Worm (Caenorhabditis elegans) whole organism, L1 larva: Measurements from ENCODE around the gene C36E8.6.

Source experiments
- C04F5.9 ChIP-seq: sonication (generic microtip); optimal IDR thresholded peaks from 2 replicates; lab custom pipeline; 2016; ENCODE audit warnings: missing genetic modification characterization, missing compliant biosample characterization
- C16A3.4 ChIP-seq: fragments of 150-350 bp; optimal IDR thresholded peaks from 2 replicates; lab custom pipeline; 2014; ENCODE audit warnings: missing biosample characterization, missing genetic modification characterization
- C34B4.2 ChIP-seq: sonication (generic microtip); optimal IDR thresholded peaks from 2 replicates; lab custom pipeline; 2017; ENCODE audit warnings: mild to moderate bottlenecking, missing genetic modification characterization, missing compliant biosample characterization
- F16B12.6 ChIP-seq: fragments of 150-350 bp; optimal IDR thresholded peaks from 2 replicates; lab custom pipeline; 2014; ENCODE audit warnings: missing biosample characterization, missing genetic modification characterization
- aha-1 ChIP-seq: fragments of 150-350 bp; optimal IDR thresholded peaks from 2 replicates; lab custom pipeline; 2014; ENCODE audit warnings: missing biosample characterization, missing genetic modification characterization
- alr-1 ChIP-seq: fragments of 200-800 bp; sonication (Bioruptor generic); optimal IDR thresholded peaks from 2 replicates; lab custom pipeline; 2018; ENCODE audit warnings: borderline replicate concordance, mild to moderate bottlenecking, missing genetic modification characterization, missing compliant biosample characterization
- ama-1 ChIP-seq: fragments of 150-350 bp; optimal IDR thresholded peaks from 2 replicates; lab custom pipeline; 2014
- blmp-1 ChIP-seq: fragments of 150-350 bp; optimal IDR thresholded peaks from 2 replicates; lab custom pipeline; 2014; ENCODE audit warnings: missing biosample characterization, missing genetic modification characterization
- ceh-63 ChIP-seq: fragments of 200-800 bp; sonication (Bioruptor generic); optimal IDR thresholded peaks from 2 replicates; lab custom pipeline; 2018; ENCODE audit warnings: mild to moderate bottlenecking, missing genetic modification characterization, missing compliant biosample characterization
- ceh-82 ChIP-seq, 3 experiments: fragments of 150-350 bp in 1 of 3; sonication (generic microtip) in 2 of 3; optimal IDR thresholded peaks; 2 replicates each; lab custom pipeline; 2014 to 2017; ENCODE audit warnings: missing biosample characterization in 3 of 3, missing genetic modification characterization in 3 of 3
- ceh-88 ChIP-seq: fragments of 200-800 bp; sonication (Bioruptor generic); IDR thresholded peaks from 2 replicates; pipeline ENCODE4 v1.3.6; 2022; ENCODE audit warnings: missing genetic modification characterization, missing compliant biosample characterization
- ceh-90 ChIP-seq: sonication (generic microtip); optimal IDR thresholded peaks from 2 replicates; lab custom pipeline; 2016; ENCODE audit warnings: missing genetic modification characterization, missing compliant biosample characterization
- dpl-1 ChIP-seq, 3 experiments: fragments of 150-350 bp in 2 of 3; sonication (generic microtip) in 1 of 3; optimal IDR thresholded peaks; 2 replicates each; lab custom pipeline; 2014 to 2017; ENCODE audit warnings: missing biosample characterization in 3 of 3, missing genetic modification characterization in 3 of 3, missing genetic modification reagents in 3 of 3
- egl-13 ChIP-seq: sonication (generic microtip); optimal IDR thresholded peaks from 2 replicates; lab custom pipeline; 2016; ENCODE audit warnings: missing genotype, missing genetic modification reagents, missing genetic modification characterization, missing compliant biosample characterization
- egl-27 ChIP-seq, 2 experiments: fragments of 150-350 bp in 1 of 2; sonication (generic microtip); optimal IDR thresholded peaks; 3 replicates each; lab custom pipeline; 2017 to 2018; ENCODE audit warnings: missing biosample characterization in 2 of 2, missing genetic modification characterization in 2 of 2, missing genetic modification reagents in 2 of 2
- elt-2 ChIP-seq: sonication (generic microtip); optimal IDR thresholded peaks from 2 replicates; lab custom pipeline; 2016; ENCODE audit warnings: missing genetic modification characterization, mild to moderate bottlenecking, inconsistent platforms, missing compliant biosample characterization, missing genetic modification reagents
- elt-3 ChIP-seq, 6 experiments: fragments of 150-350 bp in 1 of 6; sonication (generic microtip); optimal IDR thresholded peaks; 2 replicates each; lab custom pipeline; 2017 to 2018; ENCODE audit warnings: missing biosample characterization in 6 of 6, missing genetic modification characterization in 6 of 6, inconsistent platforms in 1 of 6
- ets-5 ChIP-seq: fragments of 200-800 bp; sonication (Bioruptor generic); IDR thresholded peaks from 2 replicates; pipeline ENCODE4 v1.3.6; 2022; ENCODE audit warnings: missing genetic modification characterization, missing compliant biosample characterization
- fos-1 ChIP-seq: fragments of 150-350 bp; optimal IDR thresholded peaks from 2 replicates; lab custom pipeline; 2014; ENCODE audit warnings: missing biosample characterization, missing genetic modification characterization
- grh-1 ChIP-seq: fragments of 200-800 bp; sonication (Bioruptor generic); IDR thresholded peaks from 2 replicates; pipeline ENCODE4 v1.3.6; 2022; ENCODE audit warnings: missing genetic modification reagents, missing genetic modification characterization, missing compliant biosample characterization
- hlh-17 ChIP-seq: fragments of 200-800 bp; sonication (Bioruptor generic); optimal IDR thresholded peaks from 2 replicates; lab custom pipeline; 2018; ENCODE audit warnings: missing genetic modification characterization, mild to moderate bottlenecking, missing compliant biosample characterization, moderate library complexity, borderline replicate concordance
- hlh-4 ChIP-seq: sonication (generic microtip); optimal IDR thresholded peaks from 2 replicates; lab custom pipeline; 2016; ENCODE audit warnings: mild to moderate bottlenecking, missing genetic modification characterization, missing compliant biosample characterization
- isw-1 ChIP-seq: fragments of 200-800 bp; sonication (Bioruptor generic); IDR thresholded peaks from 2 replicates; pipeline ENCODE4 v1.3.6; 2022; ENCODE audit warnings: missing genetic modification characterization, missing compliant biosample characterization
- jun-1 ChIP-seq: fragments of 150-350 bp; optimal IDR thresholded peaks from 2 replicates; lab custom pipeline; 2014; ENCODE audit warnings: missing biosample characterization, missing genetic modification reagents, missing genetic modification characterization
- lin-14 ChIP-seq: fragments of 200-800 bp; sonication (Bioruptor generic); optimal IDR thresholded peaks from 2 replicates; lab custom pipeline; 2018; ENCODE audit warnings: mild to moderate bottlenecking, missing genetic modification characterization, moderate library complexity, missing compliant biosample characterization
- lin-35 ChIP-seq, 2 experiments: fragments of 150-350 bp; optimal IDR thresholded peaks; 2 replicates each; lab custom pipeline; 2014; ENCODE audit warnings: missing biosample characterization in 2 of 2, missing genetic modification characterization in 2 of 2, missing genetic modification reagents in 2 of 2
- lir-3 ChIP-seq: sonication (generic microtip); optimal IDR thresholded peaks from 2 replicates; lab custom pipeline; 2016; ENCODE audit warnings: mild to moderate bottlenecking, missing genetic modification characterization, moderate library complexity, missing compliant biosample characterization; ENCODE audit not compliant: poor library complexity
- lsy-2 ChIP-seq, 2 experiments: fragments of 150-350 bp; optimal IDR thresholded peaks; 2 replicates each; lab custom pipeline; 2014; ENCODE audit warnings: missing biosample characterization in 2 of 2, missing genetic modification characterization in 2 of 2
- mab-9 ChIP-seq: fragments of 200-800 bp; sonication (Bioruptor generic); IDR thresholded peaks from 2 replicates; pipeline ENCODE4 v1.3.6; 2022; ENCODE audit warnings: missing genetic modification reagents, missing genetic modification characterization, missing compliant biosample characterization
- mdl-1 ChIP-seq, 2 experiments: fragments of 150-350 bp; optimal IDR thresholded peaks; 2 replicates each; lab custom pipeline; 2014 to 2017; ENCODE audit warnings: missing biosample characterization in 2 of 2, missing genetic modification characterization in 2 of 2, inconsistent platforms in 1 of 2
- mef-2 ChIP-seq: fragments of 150-350 bp; optimal IDR thresholded peaks from 2 replicates; lab custom pipeline; 2014; ENCODE audit warnings: missing biosample characterization, missing genetic modification characterization
- mep-1 ChIP-seq: fragments of 150-350 bp; optimal IDR thresholded peaks from 2 replicates; lab custom pipeline; 2014; ENCODE audit warnings: missing biosample characterization, missing genetic modification characterization
- nhr-20 ChIP-seq: sonication (generic microtip); optimal IDR thresholded peaks from 2 replicates; lab custom pipeline; 2016; ENCODE audit warnings: mild to moderate bottlenecking, missing genetic modification characterization, missing compliant biosample characterization
- nhr-71 ChIP-seq: sonication (generic microtip); optimal IDR thresholded peaks from 2 replicates; lab custom pipeline; 2016; ENCODE audit warnings: mild to moderate bottlenecking, missing genetic modification characterization, moderate library complexity, missing compliant biosample characterization
- pqm-1 ChIP-seq: sonication (generic microtip); optimal IDR thresholded peaks from 3 replicates; lab custom pipeline; 2017; ENCODE audit warnings: missing biosample characterization, missing genetic modification characterization
- skn-1 ChIP-seq: fragments of 150-350 bp; optimal IDR thresholded peaks from 2 replicates; lab custom pipeline; 2014; ENCODE audit warnings: missing biosample characterization, missing genetic modification characterization
- snpc-4 ChIP-seq: fragments of 150-350 bp; optimal IDR thresholded peaks from 2 replicates; lab custom pipeline; 2014; ENCODE audit warnings: missing biosample characterization, missing genetic modification characterization
- snu-23 ChIP-seq: sonication (generic microtip); optimal IDR thresholded peaks from 2 replicates; lab custom pipeline; 2016; ENCODE audit warnings: missing genetic modification characterization, missing compliant biosample characterization
- sox-4 ChIP-seq: sonication (generic microtip); optimal IDR thresholded peaks from 2 replicates; lab custom pipeline; 2016; ENCODE audit warnings: missing genetic modification characterization, missing compliant biosample characterization
- sptf-1 ChIP-seq: fragments of 150-350 bp; optimal IDR thresholded peaks from 2 replicates; lab custom pipeline; 2014; ENCODE audit warnings: missing biosample characterization, missing genetic modification characterization
- swsn-7 ChIP-seq: sonication (generic microtip); optimal IDR thresholded peaks from 2 replicates; lab custom pipeline; 2016; ENCODE audit warnings: missing genetic modification characterization, missing compliant biosample characterization
- tbx-2 ChIP-seq: sonication (generic microtip); optimal IDR thresholded peaks from 2 replicates; lab custom pipeline; 2016; ENCODE audit warnings: missing genetic modification characterization, missing compliant biosample characterization
- tlp-1 ChIP-seq: fragments of 150-350 bp; optimal IDR thresholded peaks from 2 replicates; lab custom pipeline; 2014; ENCODE audit warnings: missing biosample characterization, missing genetic modification characterization
- unc-130 ChIP-seq: fragments of 150-350 bp; optimal IDR thresholded peaks from 2 replicates; lab custom pipeline; 2017; ENCODE audit warnings: missing biosample characterization, missing genetic modification characterization, inconsistent platforms
- unc-30 ChIP-seq: sonication (generic microtip); optimal IDR thresholded peaks from 2 replicates; lab custom pipeline; 2017; ENCODE audit warnings: missing biosample characterization, missing genetic modification characterization
- unc-86 ChIP-seq: sonication (generic microtip); optimal IDR thresholded peaks from 2 replicates; lab custom pipeline; 2016; ENCODE audit warnings: missing genetic modification characterization, missing compliant biosample characterization
- xbp-1 ChIP-seq: sonication (generic microtip); optimal IDR thresholded peaks from 2 replicates; lab custom pipeline; 2016; ENCODE audit warnings: missing genetic modification characterization, missing compliant biosample characterization
- ztf-4 ChIP-seq: fragments of 150-350 bp; optimal IDR thresholded peaks from 2 replicates; lab custom pipeline; 2014; ENCODE audit warnings: missing biosample characterization, missing genetic modification characterization

The C36E8.6 gene

DNA sequence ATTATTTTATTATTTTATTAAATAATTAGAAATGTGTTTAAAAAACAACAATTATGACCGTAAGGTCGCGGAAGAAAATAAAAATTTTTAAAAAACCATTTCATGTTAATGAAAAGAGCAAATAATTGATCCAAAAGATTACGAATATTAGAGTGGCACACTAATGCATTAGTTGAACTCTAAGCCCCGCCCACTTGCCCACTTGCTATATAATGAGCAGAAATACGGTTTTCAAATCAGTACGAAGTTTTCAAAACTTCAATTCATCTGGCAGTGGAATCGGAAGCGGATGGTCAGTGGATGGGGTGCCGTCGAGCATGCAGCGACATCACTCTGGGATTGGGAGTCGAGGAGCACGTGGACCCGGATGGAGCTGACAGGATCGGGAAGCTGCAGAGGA lies at the start of gene C36E8.6:
TSS of gene C36E8.6 (plus strand) at position 301 of the 400 bp plus-strand sequence.
- TF ChIP-seq pqm-1 (tag; lab: Kevin White, UChicago) (no peak), ceh-63 (no peak), skn-1 (tag; lab: Kevin White, UChicago) (no peak), alr-1 (tag; lab: Kevin White, UChicago) (no peak), lsy-2 (tag; optimal IDR thresholded peaks at IDR 0.05; lab: Kevin White, UChicago) (no peak), unc-30 (no peak), nhr-20 (tag; lab: Kevin White, UChicago) (no peak), ztf-4 (tag; lab: Kevin White, UChicago) (no peak), tlp-1 (tag; lab: Kevin White, UChicago) (no peak), egl-13 (no peak), aha-1 (tag; lab: Kevin White, UChicago) (no peak), dpl-1 (GFP tag; optimal IDR thresholded peaks at IDR 0.05; lab: Kevin White, UChicago) (no peak), snpc-4 (tag; lab: Kevin White, UChicago) (no peak), mep-1 (tag; lab: Kevin White, UChicago) (no peak), grh-1 (GFP tag; lab: Robert Waterston, UW) (no peak), F16B12.6 (tag; lab: Kevin White, UChicago) (no peak), unc-86 (tag; lab: Kevin White, UChicago) (no peak), mef-2 (no peak), ceh-90 (tag; lab: Kevin White, UChicago) (no peak)

DNA sequence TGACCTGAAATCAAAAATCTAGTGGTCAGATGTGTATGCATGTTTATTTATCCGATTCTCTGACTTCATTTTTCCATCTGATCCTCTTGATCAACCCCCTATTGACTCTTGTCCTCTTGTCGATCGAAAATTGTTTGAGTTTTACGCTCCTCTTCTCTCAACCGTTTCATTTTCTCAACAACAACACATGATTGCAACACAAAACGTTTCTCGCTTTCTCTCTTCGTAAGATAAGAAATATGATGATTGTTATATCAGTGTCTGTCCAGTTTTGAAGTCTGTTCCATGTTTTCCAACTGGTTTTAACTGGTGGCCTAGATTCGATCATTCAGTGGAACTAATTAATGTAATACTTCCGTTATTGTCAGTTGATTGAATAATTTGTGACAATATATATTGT lies 35.8 kb upstream of the C36E8.6 start:
- TF ChIP-seq fos-1 (no peak), snu-23 (peak; percentile 11), C16A3.4 (tag; lab: Kevin White, UChicago) (peak; percentile 28), lin-14 (peak; percentile 44), blmp-1 (tag; lab: Kevin White, UChicago) (peak; percentile 91), C04F5.9 (tag; lab: Kevin White, UChicago) (no peak), mdl-1 (tag; optimal IDR thresholded peaks at IDR 0.05; lab: Kevin White, UChicago) (peak in 1 of 2 experiments; percentile 30), snpc-4 (tag; lab: Kevin White, UChicago) (no peak), nhr-20 (tag; lab: Kevin White, UChicago) (peak; percentile 7), lsy-2 (tag; optimal IDR thresholded peaks at IDR 0.05; lab: Kevin White, UChicago) (peak in 1 of 2 experiments; percentile 0), ceh-63 (no peak), xbp-1 (tag; lab: Kevin White, UChicago) (no peak), lir-3 (tag; lab: Kevin White, UChicago) (no peak), mep-1 (tag; lab: Kevin White, UChicago) (peak; percentile 12), elt-3 (tag; optimal IDR thresholded peaks at IDR 0.05; lab: Kevin White, UChicago) (peak in 1 of 6 experiments; percentile 33), unc-130 (tag; lab: Kevin White, UChicago) (peak; percentile 64), lin-35 (GFP tag; optimal IDR thresholded peaks at IDR 0.05; lab: Kevin White, UChicago) (peak in 1 of 2 experiments; percentile 64)

DNA sequence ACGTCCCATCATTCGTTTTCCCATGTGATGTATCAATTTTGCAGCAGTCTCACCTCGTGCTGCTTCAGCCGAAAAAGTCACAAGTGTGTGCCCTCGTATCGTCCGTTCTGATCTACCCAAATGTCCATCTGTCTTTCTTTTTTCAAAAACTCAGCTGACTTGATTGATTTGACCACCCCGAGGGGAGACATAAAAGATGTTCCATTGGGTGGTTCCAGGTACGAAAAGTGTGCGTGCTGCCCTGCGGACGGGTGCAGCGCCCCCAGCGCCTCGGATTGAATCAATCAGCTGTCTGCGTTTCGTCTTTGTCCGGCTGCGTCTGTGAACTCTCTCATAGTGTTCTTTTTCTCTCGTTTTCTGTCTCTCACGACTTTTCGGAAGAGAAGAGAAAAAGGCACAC lies 34.6 kb upstream of the C36E8.6 start:
- TF ChIP-seq mdl-1 (tag; optimal IDR thresholded peaks at IDR 0.05; lab: Kevin White, UChicago) (peak in 1 of 2 experiments; percentile 79), sox-4 (tag; lab: Kevin White, UChicago) (no peak), ets-5 (GFP tag; lab: Robert Waterston, UW) (no peak), ceh-82 (tag; optimal IDR thresholded peaks at IDR 0.05; lab: Kevin White, UChicago) (peak in 1 of 3 experiments; percentile 48), ama-1 (peak; percentile 60), swsn-7 (tag; lab: Kevin White, UChicago) (peak; percentile 35), unc-86 (tag; lab: Kevin White, UChicago) (peak; percentile 8), tbx-2 (peak; percentile 39), C34B4.2 (tag; lab: Kevin White, UChicago) (no peak), lin-35 (GFP tag; optimal IDR thresholded peaks at IDR 0.05; lab: Kevin White, UChicago) (peak; percentile 30 to 83), lir-3 (tag; lab: Kevin White, UChicago) (peak; percentile 40), egl-27 (tag; optimal IDR thresholded peaks at IDR 0.05; lab: Kevin White, UChicago) (no peak), nhr-71 (tag; lab: Kevin White, UChicago) (peak; percentile 79), nhr-20 (tag; lab: Kevin White, UChicago) (peak; percentile 74), ceh-88 (GFP tag; lab: Robert Waterston, UW) (no peak), hlh-4 (no peak), mab-9 (GFP tag; lab: Robert Waterston, UW) (0 out of 2 replicates have a peak, but pooled peaks have one; percentile 45), mef-2 (no peak), isw-1 (GFP tag; lab: Robert Waterston, UW) (no peak; the same call in 1 of the 2 replicates), jun-1 (tag; lab: Kevin White, UChicago) (peak; percentile 7), lin-14 (peak; percentile 88), ztf-4 (tag; lab: Kevin White, UChicago) (peak; percentile 55), mep-1 (tag; lab: Kevin White, UChicago) (peak; percentile 74), snu-23 (peak; percentile 61), hlh-17 (GFP tag; lab: Kevin White, UChicago) (no peak), aha-1 (tag; lab: Kevin White, UChicago) (no peak), elt-2 (tag; lab: Kevin White, UChicago) (no peak), sptf-1 (no peak)
